Worm (Caenorhabditis elegans): ENCODE results near the gene mog-4.

Gene mog-4

ce11 chrII:14600852-14601313 is 39.5 kb upstream of the mog-4 start, which contains the start of gene tps-2:
tps-2 (plus strand) TSS chrII:14600902.
- TF ChIP-seq lsy-2 (tag; optimal IDR thresholded peaks at IDR 0.05) (peak in 1 of 2 experiments; percentile 18), aha-1 (tag) (peak; percentile 96), ceh-28 (tag; optimal IDR thresholded peaks at IDR 0.05) (no peak), mdt-29 (GFP tag; IDR thresholded peaks at IDR 0.05) (no peak; the same call in 1 of the 2 replicates), zip-11 (GFP tag; IDR thresholded peaks at IDR 0.05) (no peak), snpc-1.2 (GFP tag; IDR thresholded peaks at IDR 0.05) (no peak), jun-1 (tag; optimal IDR thresholded peaks at IDR 0.05) (no peak), zfp-2 (tag; optimal IDR thresholded peaks at IDR 0.05) (no peak), php-3 (GFP tag; IDR thresholded peaks at IDR 0.05) (no peak), rbr-2 (tag; optimal IDR thresholded peaks at IDR 0.05) (no peak), nhr-102 (tag; optimal IDR thresholded peaks at IDR 0.05) (no peak), R02D3.7 (tag; optimal IDR thresholded peaks at IDR 0.05) (no peak), arid-1 (GFP tag; conservative IDR thresholded peaks at IDR 0.05) (peak; percentile 12; the same call in 1 of the 2 replicates), ceh-44 (GFP tag; IDR thresholded peaks at IDR 0.05) (no peak), pha-4 (GFP tag; IDR thresholded peaks at IDR 0.05) (no peak), pha-4 (tag; optimal IDR thresholded peaks at IDR 0.05) (no peak), nhr-111 (GFP tag; optimal IDR thresholded peaks at IDR 0.05) (no peak), cey-2 (tag; optimal IDR thresholded peaks at IDR 0.05; ENCODE audit: borderline replicate concordance, insufficient read depth) (no peak), hif-1 (tag; optimal IDR thresholded peaks at IDR 0.05) (no peak), sdz-12 (GFP tag; optimal IDR thresholded peaks at IDR 0.05) (peak; percentile 28), madf-5 (GFP tag; IDR thresholded peaks at IDR 0.05) (no peak), T20F7.1 (GFP tag; optimal IDR thresholded peaks at IDR 0.05) (peak; percentile 0), vab-7 (GFP tag; IDR thresholded peaks at IDR 0.05) (no peak), zip-2 (tag; optimal IDR thresholded peaks at IDR 0.05) (no peak), mep-1 (tag; optimal IDR thresholded peaks at IDR 0.05) (peak; percentile 9), skn-1 (tag; optimal IDR thresholded peaks at IDR 0.05) (no peak), nhr-41 (GFP tag; IDR thresholded peaks at IDR 0.05) (no peak), mdl-1 (tag; optimal IDR thresholded peaks at IDR 0.05) (no peak), nhr-25 (tag; optimal IDR thresholded peaks at IDR 0.05; ENCODE audit: borderline replicate concordance, insufficient read depth) (no peak), nhr-77 (tag; optimal IDR thresholded peaks at IDR 0.05) (no peak), snpc-4 (tag; optimal IDR thresholded peaks at IDR 0.05) (no peak), dmd-6 (GFP tag; IDR thresholded peaks at IDR 0.05) (no peak), fkh-10 (GFP tag; optimal IDR thresholded peaks at IDR 0.05) (no peak), nhr-237 (tag; optimal IDR thresholded peaks at IDR 0.05) (no peak), duxl-1 (tag; optimal IDR thresholded peaks at IDR 0.05; ENCODE audit: poor library complexity) (no peak), hlh-11 (tag; optimal IDR thresholded peaks at IDR 0.05) (no peak), F10B5.3 (tag; optimal IDR thresholded peaks at IDR 0.05) (no peak), mes-2 (tag; optimal IDR thresholded peaks at IDR 0.05; ENCODE audit: poor library complexity, severe bottlenecking) (no peak), nhr-42 (GFP tag; IDR thresholded peaks at IDR 0.05) (no peak), Y75B8A.6 (GFP tag; IDR thresholded peaks at IDR 0.05) (peak; percentile 5; the same call in 1 of the 2 replicates), nhr-28 (tag; optimal IDR thresholded peaks at IDR 0.05) (no peak), ctbp-1 (GFP tag; IDR thresholded peaks at IDR 0.05) (peak; percentile 29; the same call in 1 of the 2 replicates), gei-8 (GFP tag; optimal IDR thresholded peaks at IDR 0.05) (no peak), ces-1 (GFP tag; optimal IDR thresholded peaks at IDR 0.05) (no peak), pqm-1 (tag; optimal IDR thresholded peaks at IDR 0.05) (no peak), nhr-10 (tag; optimal IDR thresholded peaks at IDR 0.05) (no peak), lin-29 (GFP tag; IDR thresholded peaks at IDR 0.05) (no peak), daf-16 (GFP tag; optimal IDR thresholded peaks at IDR 0.05) (no peak), daf-16 (tag; optimal IDR thresholded peaks at IDR 0.05) (no peak), daf-19 (GFP tag; conservative IDR thresholded peaks at IDR 0.05) (no peak), dmd-8 (GFP tag; IDR thresholded peaks at IDR 0.05) (no peak), F37D6.2 (tag; optimal IDR thresholded peaks at IDR 0.05) (no peak)

Data from whole organism, L4 larva.